Worm (Caenorhabditis elegans): Measurements from ENCODE around the gene kvs-5.

The kvs-5 gene

DNA sequence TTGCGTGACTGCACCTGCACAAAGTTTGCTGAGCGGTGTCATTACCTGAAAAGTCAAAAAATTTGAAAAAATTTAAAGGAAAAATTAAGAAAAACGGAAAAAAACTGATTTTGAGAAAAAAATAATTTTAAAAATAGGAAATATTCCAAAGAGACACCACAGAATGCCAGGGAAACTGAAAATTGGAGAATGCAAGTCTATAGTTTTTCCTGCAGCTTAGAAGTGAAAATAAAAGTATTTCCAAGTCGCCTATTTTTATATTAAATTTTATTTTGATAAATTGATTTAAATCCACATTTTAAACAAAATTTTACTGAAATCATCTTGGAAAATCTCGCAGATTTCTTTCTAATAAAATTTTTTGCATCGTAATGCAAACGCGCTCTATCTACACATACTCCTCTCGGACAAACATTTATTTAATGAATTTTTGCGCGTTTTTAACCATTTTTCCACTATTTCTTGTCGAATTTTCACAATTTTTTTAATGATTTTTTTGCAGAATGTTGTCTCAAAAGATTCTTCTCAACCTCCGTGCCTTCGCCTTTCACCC lies 60.0 kb downstream of the kvs-5 start, which contains the start of the genes F56B3.11 and ech-5 (continued):
- TF ChIP-seq nhr-77 (tag; optimal IDR thresholded peaks at IDR 0.05), result peak; percentile 44
- peak; percentile 82 to 84 for TF ChIP-seq lsy-2 (tag; optimal IDR thresholded peaks at IDR 0.05)
- peak; percentile 71 for TF ChIP-seq nhr-19 (GFP tag; conservative IDR thresholded peaks at IDR 0.05)
- peak; percentile 90 for TF ChIP-seq isw-1 (GFP tag; IDR thresholded peaks at IDR 0.05)
- TF ChIP-seq ztf-4 (tag; optimal IDR thresholded peaks at IDR 0.05), result no peak
- peak; percentile 32 for TF ChIP-seq fos-1 (tag; optimal IDR thresholded peaks at IDR 0.05)
- TF ChIP-seq pax-3 (tag; optimal IDR thresholded peaks at IDR 0.05), result peak; percentile 96
- TF ChIP-seq ztf-11 (tag; optimal IDR thresholded peaks at IDR 0.05), result peak in 1 of 2 experiments; percentile 84
- peak; percentile 77 for TF ChIP-seq C16A3.4 (tag; optimal IDR thresholded peaks at IDR 0.05)
- peak; percentile 50 for TF ChIP-seq nhr-237 (tag; optimal IDR thresholded peaks at IDR 0.05)
- peak; percentile 64 to 77 for TF ChIP-seq lin-35 (GFP tag; optimal IDR thresholded peaks at IDR 0.05)
- TF ChIP-seq fkh-8 (tag; optimal IDR thresholded peaks at IDR 0.05), result peak; percentile 95
- peak; percentile 88 for TF ChIP-seq dsc-1 (tag; optimal IDR thresholded peaks at IDR 0.05)
- peak in 1 of 6 experiments; percentile 34 for TF ChIP-seq elt-3 (tag; optimal IDR thresholded peaks at IDR 0.05)
- no peak for TF ChIP-seq blmp-1 (tag; optimal IDR thresholded peaks at IDR 0.05)
- peak; percentile 88 for TF ChIP-seq xbp-1 (tag; optimal IDR thresholded peaks at IDR 0.05)
- TF ChIP-seq unc-86 (tag; optimal IDR thresholded peaks at IDR 0.05), result peak; percentile 79
- TF ChIP-seq tlp-1 (tag; optimal IDR thresholded peaks at IDR 0.05), result no peak
- TF ChIP-seq efl-1 (optimal IDR thresholded peaks at IDR 0.05), result peak; percentile 65 to 78
- TF ChIP-seq efl-1 (GFP tag; optimal IDR thresholded peaks at IDR 0.05 in 1 of 2), result peak; percentile 74 to 93
- no peak for TF ChIP-seq unc-30 (tag; optimal IDR thresholded peaks at IDR 0.05)
- peak; percentile 47 for TF ChIP-seq lin-13 (GFP tag; optimal IDR thresholded peaks at IDR 0.05)
- peak; percentile 96 for TF ChIP-seq nhr-90 (tag; optimal IDR thresholded peaks at IDR 0.05; ENCODE audit: poor library complexity)
- peak; percentile 70 for TF ChIP-seq vab-15 (tag; optimal IDR thresholded peaks at IDR 0.05)
- TF ChIP-seq pag-3 (tag; optimal IDR thresholded peaks at IDR 0.05; ENCODE audit: borderline replicate concordance, insufficient read depth), result no peak
- TF ChIP-seq unc-130 (tag; optimal IDR thresholded peaks at IDR 0.05), result no peak
- TF ChIP-seq nhr-12 (tag; optimal IDR thresholded peaks at IDR 0.05), result no peak
- TF ChIP-seq ces-1 (GFP tag; optimal IDR thresholded peaks at IDR 0.05), result no peak
- peak; percentile 87 for TF ChIP-seq egl-13 (tag; optimal IDR thresholded peaks at IDR 0.05)
- TF ChIP-seq nhr-28 (tag; optimal IDR thresholded peaks at IDR 0.05), result no peak
- peak; percentile 76 for TF ChIP-seq lin-15B (tag; optimal IDR thresholded peaks at IDR 0.05)
- TF ChIP-seq lir-3 (tag; optimal IDR thresholded peaks at IDR 0.05; ENCODE audit: poor library complexity), result no peak
- no peak for TF ChIP-seq ceh-63 (GFP tag; optimal IDR thresholded peaks at IDR 0.05)
- peak; percentile 36 for TF ChIP-seq skn-1 (tag; optimal IDR thresholded peaks at IDR 0.05)
- TF ChIP-seq fkh-4 (tag; optimal IDR thresholded peaks at IDR 0.05; ENCODE audit: borderline replicate concordance), result peak; percentile 81
- peak; percentile 44 for TF ChIP-seq aly-2 (tag; optimal IDR thresholded peaks at IDR 0.05)
- peak; percentile 95 for TF ChIP-seq nhr-85 (tag)
- no peak for TF ChIP-seq jun-1 (tag; optimal IDR thresholded peaks at IDR 0.05)
- TF ChIP-seq hlh-4 (tag; optimal IDR thresholded peaks at IDR 0.05), result peak; percentile 73
- TF ChIP-seq nhr-71 (tag; optimal IDR thresholded peaks at IDR 0.05), result peak; percentile 95
- no peak for TF ChIP-seq sup-37 (GFP tag; optimal IDR thresholded peaks at IDR 0.05)
- TF ChIP-seq irx-1 (tag; optimal IDR thresholded peaks at IDR 0.05), result peak; percentile 84
- no peak for TF ChIP-seq rnt-1 (tag; optimal IDR thresholded peaks at IDR 0.05)
- TF ChIP-seq mep-1 (tag; optimal IDR thresholded peaks at IDR 0.05), result peak; percentile 83
- TF ChIP-seq pqm-1 (tag; optimal IDR thresholded peaks at IDR 0.05), result no peak
- TF ChIP-seq grh-1 (GFP tag; IDR thresholded peaks at IDR 0.05), result peak; percentile 42; the same call in 1 of the 2 replicates
- peak; percentile 94 for TF ChIP-seq nhr-47 (tag; optimal IDR thresholded peaks at IDR 0.05)
- TF ChIP-seq mef-2 (tag; optimal IDR thresholded peaks at IDR 0.05), result no peak
- no peak for TF ChIP-seq egl-27 (tag; optimal IDR thresholded peaks at IDR 0.05)
- no peak for TF ChIP-seq ets-5 (GFP tag; IDR thresholded peaks at IDR 0.05)
- peak; percentile 55 for TF ChIP-seq ceh-8 (GFP tag; optimal IDR thresholded peaks at IDR 0.05)
- peak; percentile 82 for TF ChIP-seq sox-4 (tag; optimal IDR thresholded peaks at IDR 0.05)
- peak; percentile 65 for TF ChIP-seq Y116A8C.19 (tag; optimal IDR thresholded peaks at IDR 0.05; ENCODE audit: borderline replicate concordance)
